Fruit fly (Drosophila melanogaster) whole organism, embryonic: ENCODE measurements around the gene Son.

Experiments used
- Atf3 ChIP-seq: fragments of 200-800 bp; sonication (Bioruptor generic); optimal IDR thresholded peaks from 3 replicates; lab custom pipeline; 2016; ENCODE audit warnings: missing biosample characterization, missing genetic modification characterization
- Bgb ChIP-seq: fragments of 200-800 bp; sonication (Bioruptor generic); IDR thresholded peaks from 2 replicates; pipeline ENCODE4 v1.3.6; 2022; ENCODE audit warnings: missing biosample characterization, missing genetic modification characterization; ENCODE audit not compliant: partially characterized antibody
- CG10462 ChIP-seq: fragments of 200-800 bp; sonication (Bioruptor generic); optimal IDR thresholded peaks from 2 replicates; lab custom pipeline; 2016; ENCODE audit warnings: missing biosample characterization, missing genetic modification characterization
- CG11456 ChIP-seq: fragments of 200-800 bp; sonication (Bioruptor generic); IDR thresholded peaks from 3 replicates; pipeline ENCODE4 v1.3.6; 2022; ENCODE audit warnings: missing biosample characterization, missing genetic modification characterization
- CG12236 ChIP-seq: fragments of 200-800 bp; sonication (Bioruptor generic); optimal IDR thresholded peaks from 2 replicates; lab custom pipeline; 2016; ENCODE audit warnings: missing biosample characterization, missing genetic modification characterization
- CG12769 ChIP-seq: fragments of 200-800 bp; sonication (Bioruptor generic); optimal IDR thresholded peaks from 2 replicates; lab custom pipeline; 2019; ENCODE audit warnings: missing biosample characterization, mild to moderate bottlenecking, missing genetic modification characterization, moderate library complexity
- CG13624 ChIP-seq: fragments of 200-800 bp; sonication (Bioruptor generic); optimal IDR thresholded peaks from 2 replicates; lab custom pipeline; 2016; ENCODE audit warnings: missing biosample characterization, missing genetic modification characterization
- CG15696 ChIP-seq: fragments of 200-800 bp; sonication (Bioruptor generic); optimal IDR thresholded peaks from 2 replicates; lab custom pipeline; 2019; ENCODE audit warnings: missing biosample characterization, mild to moderate bottlenecking, missing genetic modification characterization, moderate library complexity
- CG1647 ChIP-seq: fragments of 200-800 bp; sonication (Bioruptor generic); optimal IDR thresholded peaks from 3 replicates; lab custom pipeline; 2016; ENCODE audit warnings: missing biosample characterization, missing genetic modification characterization
- CG16779 ChIP-seq: fragments of 200-800 bp; sonication (Bioruptor generic); IDR thresholded peaks from 2 replicates; pipeline ENCODE4 v1.3.6; 2022; ENCODE audit warnings: missing biosample characterization, missing genetic modification characterization
- CG16863 ChIP-seq: fragments of 200-800 bp; sonication (Bioruptor generic); optimal IDR thresholded peaks from 3 replicates; lab custom pipeline; 2016; ENCODE audit warnings: missing biosample characterization, missing genetic modification characterization
- CG17385 ChIP-seq: fragments of 200-800 bp; sonication (Bioruptor generic); optimal IDR thresholded peaks from 3 replicates; lab custom pipeline; 2018; ENCODE audit warnings: missing biosample characterization, mild to moderate bottlenecking, missing genetic modification characterization
- CG2678 ChIP-seq: fragments of 200-800 bp; sonication (Bioruptor generic); optimal IDR thresholded peaks from 3 replicates; lab custom pipeline; 2019; ENCODE audit warnings: missing biosample characterization, mild to moderate bottlenecking, missing genetic modification characterization, moderate library complexity
- CG3281 ChIP-seq: fragments of 200-800 bp; sonication (Bioruptor generic); optimal IDR thresholded peaks from 3 replicates; lab custom pipeline; 2017; ENCODE audit warnings: missing biosample characterization, mild to moderate bottlenecking, missing genetic modification characterization
- CG34224 ChIP-seq: fragments of 200-800 bp; sonication (Bioruptor generic); IDR thresholded peaks from 3 replicates; pipeline ENCODE4 v1.3.6; 2022; ENCODE audit warnings: missing biosample characterization, missing genetic modification characterization; ENCODE audit not compliant: partially characterized antibody
- CG34376 ChIP-seq: fragments of 200-800 bp; sonication (Bioruptor generic); optimal IDR thresholded peaks from 2 replicates; lab custom pipeline; 2018; ENCODE audit warnings: missing biosample characterization, mild to moderate bottlenecking, missing genetic modification characterization
- CG6813 ChIP-seq: fragments of 200-800 bp; sonication (Bioruptor generic); optimal IDR thresholded peaks from 2 replicates; lab custom pipeline; 2017; ENCODE audit warnings: missing biosample characterization, missing genetic modification characterization, mild to moderate bottlenecking, moderate library complexity, missing genetic modification reagents
- CG6854 ChIP-seq: fragments of 200-800 bp; sonication (Bioruptor generic); optimal IDR thresholded peaks from 3 replicates; lab custom pipeline; 2017; ENCODE audit warnings: missing biosample characterization, mild to moderate bottlenecking, missing genetic modification characterization
- CG8359 ChIP-seq: fragments of 200-800 bp; sonication (Bioruptor generic); optimal IDR thresholded peaks from 2 replicates; lab custom pipeline; 2017; ENCODE audit warnings: missing biosample characterization, mild to moderate bottlenecking, missing genetic modification characterization, borderline replicate concordance
- CG8478 ChIP-seq: fragments of >200 bp; optimal IDR thresholded peaks from 2 replicates; lab custom pipeline; 2018
- CG9817 ChIP-seq: fragments of 200-800 bp; sonication (Bioruptor generic); optimal IDR thresholded peaks from 2 replicates; lab custom pipeline; 2018; ENCODE audit warnings: missing biosample characterization, mild to moderate bottlenecking, missing genetic modification characterization, moderate library complexity
- Gsc ChIP-seq: fragments of 200-800 bp; sonication (Bioruptor generic); IDR thresholded peaks from 2 replicates; pipeline ENCODE4 v1.3.6; 2022; ENCODE audit warnings: missing biosample characterization, missing genetic modification characterization
- HLH3B ChIP-seq: fragments of 200-800 bp; sonication (Bioruptor generic); IDR thresholded peaks from 2 replicates; pipeline ENCODE4 v1.3.6; 2022; ENCODE audit warnings: missing biosample characterization, missing genetic modification characterization
- HLH4C ChIP-seq: fragments of 200-800 bp; sonication (Bioruptor generic); IDR thresholded peaks from 3 replicates; pipeline ENCODE4 v1.3.6; 2022; ENCODE audit warnings: missing biosample characterization, missing genetic modification characterization; ENCODE audit not compliant: partially characterized antibody
- Nf-YB ChIP-seq: fragments of 200-800 bp; sonication (Bioruptor generic); optimal IDR thresholded peaks from 3 replicates; lab custom pipeline; 2019; ENCODE audit warnings: missing biosample characterization, mild to moderate bottlenecking, missing genetic modification characterization, moderate library complexity
- Oli ChIP-seq: fragments of 200-800 bp; sonication (Bioruptor generic); optimal IDR thresholded peaks from 2 replicates; lab custom pipeline; 2018; ENCODE audit warnings: missing biosample characterization, mild to moderate bottlenecking, missing genetic modification characterization, moderate library complexity
- Side ChIP-seq: fragments of 200-800 bp; sonication (Bioruptor generic); optimal IDR thresholded peaks from 2 replicates; lab custom pipeline; 2016; ENCODE audit warnings: missing biosample characterization, missing genetic modification characterization
- Sox102F ChIP-seq: fragments of 200-800 bp; sonication (Bioruptor generic); optimal IDR thresholded peaks from 2 replicates; lab custom pipeline; 2018; ENCODE audit warnings: missing biosample characterization, mild to moderate bottlenecking, missing genetic modification characterization, moderate library complexity
- Xbp1 ChIP-seq: fragments of 200-800 bp; sonication (Bioruptor generic); optimal IDR thresholded peaks from 3 replicates; lab custom pipeline; 2016; ENCODE audit warnings: missing biosample characterization, mild to moderate bottlenecking, missing genetic modification characterization
- ato ChIP-seq: fragments of 200-800 bp; sonication (Bioruptor generic); IDR thresholded peaks from 2 replicates; pipeline ENCODE4 v1.3.6; 2022; ENCODE audit warnings: missing biosample characterization, missing genetic modification characterization; ENCODE audit not compliant: partially characterized antibody
- bbx ChIP-seq: fragments of 200-800 bp; sonication (Bioruptor generic); IDR thresholded peaks from 2 replicates; pipeline ENCODE4 v1.3.6; 2022; ENCODE audit warnings: missing biosample characterization, missing genetic modification characterization; ENCODE audit not compliant: partially characterized antibody
- bsh ChIP-seq, 2 experiments: fragments of 200-800 bp; sonication (Bioruptor generic); optimal IDR thresholded peaks; 2 replicates each; lab custom pipeline; 2017 to 2018; ENCODE audit warnings: mild to moderate bottlenecking in 2 of 2, missing biosample characterization in 2 of 2, missing genetic modification characterization in 2 of 2, moderate library complexity in 1 of 2
- cad ChIP-seq: fragments of >200 bp; optimal IDR thresholded peaks from 2 replicates; lab custom pipeline; 2017; ENCODE audit warnings: missing biosample characterization, missing genetic modification characterization
- chif ChIP-seq, 2 experiments: fragments of 200-800 bp; sonication (Bioruptor generic); optimal IDR thresholded peaks; 3 replicates each; lab custom pipeline; 2016; ENCODE audit warnings: missing biosample characterization in 2 of 2, missing genetic modification characterization in 2 of 2
- chm ChIP-seq: fragments of 200-800 bp; sonication (Bioruptor generic); IDR thresholded peaks from 2 replicates; pipeline ENCODE4 v1.3.6; 2022; ENCODE audit warnings: missing biosample characterization, missing genetic modification characterization
- disco-r ChIP-seq: fragments of 200-800 bp; sonication (Bioruptor generic); optimal IDR thresholded peaks from 2 replicates; lab custom pipeline; 2016; ENCODE audit warnings: missing biosample characterization, missing genetic modification characterization
- ewg ChIP-seq: fragments of 200-800 bp; sonication (Bioruptor generic); optimal IDR thresholded peaks from 3 replicates; lab custom pipeline; 2017; ENCODE audit warnings: mild to moderate bottlenecking, missing biosample characterization, missing genetic modification reagents, missing genetic modification characterization
- ftz-f1 ChIP-seq: fragments of 200-800 bp; sonication (Bioruptor generic); optimal IDR thresholded peaks from 2 replicates; lab custom pipeline; 2016; ENCODE audit warnings: missing biosample characterization, missing genetic modification characterization
- gem ChIP-seq: fragments of 200-800 bp; sonication (Bioruptor generic); optimal IDR thresholded peaks from 2 replicates; lab custom pipeline; 2019; ENCODE audit warnings: missing biosample characterization, mild to moderate bottlenecking, missing genetic modification characterization, moderate library complexity
- gsb ChIP-seq: fragments of 200-800 bp; sonication (Bioruptor generic); IDR thresholded peaks from 2 replicates; pipeline ENCODE4 v1.3.6; 2022; ENCODE audit warnings: missing biosample characterization, missing genetic modification characterization
- hb ChIP-seq: fragments of 200-800 bp; sonication (Bioruptor generic); IDR thresholded peaks from 3 replicates; pipeline ENCODE4 v1.3.6; 2022; ENCODE audit warnings: missing biosample characterization, missing genetic modification characterization; ENCODE audit not compliant: partially characterized antibody
- inv ChIP-seq: fragments of 200-800 bp; sonication (Bioruptor generic); IDR thresholded peaks from 2 replicates; pipeline ENCODE4 v1.3.6; 2022; ENCODE audit warnings: missing biosample characterization, missing genetic modification characterization; ENCODE audit not compliant: partially characterized antibody
- ken ChIP-seq: fragments of 200-800 bp; sonication (Bioruptor generic); IDR thresholded peaks from 3 replicates; pipeline ENCODE4 v1.3.6; 2022; ENCODE audit warnings: missing biosample characterization, missing genetic modification characterization
- klu ChIP-seq: fragments of 200-800 bp; sonication (Bioruptor generic); IDR thresholded peaks from 2 replicates; pipeline ENCODE4 v1.3.6; 2022; ENCODE audit warnings: missing biosample characterization, missing genetic modification characterization
- nau ChIP-seq: fragments of 200-800 bp; sonication (Bioruptor generic); optimal IDR thresholded peaks from 3 replicates; lab custom pipeline; 2017; ENCODE audit warnings: missing biosample characterization, mild to moderate bottlenecking, missing genetic modification characterization, missing genetic modification reagents
- salm ChIP-seq: fragments of 200-800 bp; sonication (Bioruptor generic); optimal IDR thresholded peaks from 2 replicates; lab custom pipeline; 2018; ENCODE audit warnings: missing biosample characterization, mild to moderate bottlenecking, missing genetic modification characterization
- sens ChIP-seq: fragments of 200-800 bp; sonication (Bioruptor generic); peaks from one replicate; lab custom pipeline; 2016; ENCODE audit warnings: missing biosample characterization, missing genetic modification characterization
- slou ChIP-seq: fragments of 200-800 bp; sonication (Bioruptor generic); optimal IDR thresholded peaks from 3 replicates; lab custom pipeline; 2016; ENCODE audit warnings: missing biosample characterization, missing genetic modification characterization
- tin ChIP-seq: fragments of 200-800 bp; sonication (Bioruptor generic); optimal IDR thresholded peaks from 3 replicates; lab custom pipeline; 2016; ENCODE audit warnings: missing biosample characterization, missing genetic modification characterization
- vnd ChIP-seq: fragments of 200-800 bp; sonication (Bioruptor generic); IDR thresholded peaks from 3 replicates; pipeline ENCODE4 v1.3.6; 2022; ENCODE audit warnings: missing biosample characterization, missing genetic modification characterization; ENCODE audit not compliant: partially characterized antibody
- wor ChIP-seq: fragments of 200-800 bp; sonication (Bioruptor generic); IDR thresholded peaks from 2 replicates; pipeline ENCODE4 v1.3.6; 2022; ENCODE audit warnings: missing biosample characterization, missing genetic modification characterization

Gene Son

dm6 chr3R:9612217-9612616 is 34.4 kb downstream of the Son start (continued):
- no peak for TF ChIP-seq salm (tag; lab: Kevin White, UChicago)
- no peak for TF ChIP-seq CG3281 (GFP tag; lab: Kevin White, UChicago)
- TF ChIP-seq bbx (GFP tag; lab: Robert Waterston, UW): peak; percentile 33; the same call in 1 of the 2 replicates
- TF ChIP-seq nau (GFP tag; lab: Kevin White, UChicago): no peak
- peak; percentile 87 for TF ChIP-seq HLH4C (GFP tag; lab: Robert Waterston, UW)
- peak; percentile 13 for TF ChIP-seq CG2678
- no peak for TF ChIP-seq tin (GFP tag; lab: Kevin White, UChicago)
- no peak for TF ChIP-seq CG16863
- no peak for TF ChIP-seq CG34376 (GFP tag; lab: Kevin White, UChicago)
- TF ChIP-seq ato (GFP tag; lab: Robert Waterston, UW): peak; percentile 49; the same call in 1 of the 2 replicates
- TF ChIP-seq klu: no peak
- no peak for TF ChIP-seq CG8478
- TF ChIP-seq hb (GFP tag; lab: Robert Waterston, UW): peak; percentile 64; the same call in 1 of the 3 replicates
- TF ChIP-seq chm (GFP tag; lab: Robert Waterston, UW): no peak
- TF ChIP-seq Sox102F (GFP tag; lab: Kevin White, UChicago): peak; percentile 31
- no peak for TF ChIP-seq slou (GFP tag; lab: Kevin White, UChicago)
- no peak for TF ChIP-seq CG17385
- no peak for TF ChIP-seq disco-r (GFP tag; lab: Kevin White, UChicago)
- peak; percentile 4 for TF ChIP-seq Oli (tag; lab: Kevin White, UChicago)
- no peak for TF ChIP-seq ken (GFP tag; lab: Robert Waterston, UW)
- TF ChIP-seq ftz-f1 (GFP tag; lab: Kevin White, UChicago): no peak
- TF ChIP-seq sens (GFP tag; lab: Kevin White, UChicago): peak; percentile 47
- TF ChIP-seq CG6854 (GFP tag; lab: Kevin White, UChicago): no peak
- no peak for TF ChIP-seq CG9817 (tag; lab: Kevin White, UChicago)
- TF ChIP-seq ewg (GFP tag; lab: Kevin White, UChicago): no peak
- TF ChIP-seq Xbp1 (GFP tag; lab: Kevin White, UChicago): peak; percentile 22
- TF ChIP-seq HLH3B: no peak
- no peak for TF ChIP-seq CG12236 (GFP tag; lab: Kevin White, UChicago)
- peak; percentile 38 for TF ChIP-seq Bgb (GFP tag; lab: Robert Waterston, UW)
- no peak for TF ChIP-seq CG10462
- no peak for TF ChIP-seq Side
- TF ChIP-seq CG16779: no peak
- no peak for TF ChIP-seq CG8359
- TF ChIP-seq CG6813: no peak
- no peak for TF ChIP-seq Atf3
- TF ChIP-seq CG15696 (tag; lab: Kevin White, UChicago): no peak
- TF ChIP-seq CG1647: no peak
- peak; percentile 68 for TF ChIP-seq vnd (GFP tag; lab: Robert Waterston, UW)
- peak; percentile 20 for TF ChIP-seq gem
- peak; percentile 13; the same call in 1 of the 2 replicates for TF ChIP-seq inv (GFP tag; lab: Robert Waterston, UW)
- TF ChIP-seq CG12769 (tag; lab: Kevin White, UChicago): peak; percentile 1
- no peak for TF ChIP-seq CG11456 (GFP tag; lab: Robert Waterston, UW)
- TF ChIP-seq wor: no peak
- TF ChIP-seq chif (GFP tag; optimal IDR thresholded peaks at IDR 0.05; lab: Kevin White, UChicago): no peak
- no peak for TF ChIP-seq cad (GFP tag; lab: Kevin White, UChicago)
- TF ChIP-seq Nf-YB (GFP tag; lab: Kevin White, UChicago): no peak
- TF ChIP-seq Gsc (GFP tag; lab: Robert Waterston, UW): no peak
- TF ChIP-seq bsh (GFP tag; optimal IDR thresholded peaks at IDR 0.05; lab: Kevin White, UChicago): peak in 1 of 2 experiments; percentile 4
- peak; percentile 58; the same call in 1 of the 3 replicates for TF ChIP-seq CG34224
- TF ChIP-seq CG13624 (GFP tag; lab: Kevin White, UChicago): no peak
- TF ChIP-seq gsb (GFP tag; lab: Robert Waterston, UW): no peak
